Worm (Caenorhabditis elegans) whole organism, L2 larva: ENCODE measurements around the gene ztf-13.

Experiments
- alr-1 ChIP-seq: fragments of 150-350 bp; optimal IDR thresholded peaks from 2 replicates; lab custom pipeline; 2014; ENCODE audit warnings: missing biosample characterization, missing genetic modification characterization
- lin-11 ChIP-seq: fragments of 150-350 bp; sonication (generic microtip); optimal IDR thresholded peaks from 2 replicates; lab custom pipeline; 2014; ENCODE audit warnings: missing biosample characterization, missing genetic modification characterization, inconsistent platforms, mixed read lengths
- lin-13 ChIP-seq: fragments of 150-350 bp; optimal IDR thresholded peaks from 2 replicates; lab custom pipeline; 2014; ENCODE audit warnings: missing biosample characterization, missing genetic modification reagents, missing genetic modification characterization
- lin-39 ChIP-seq: fragments of 150-350 bp; optimal IDR thresholded peaks from 2 replicates; lab custom pipeline; 2014; ENCODE audit warnings: missing biosample characterization, missing genetic modification reagents, missing genetic modification characterization
- mab-5 ChIP-seq: fragments of 150-350 bp; optimal IDR thresholded peaks from 2 replicates; lab custom pipeline; 2014; ENCODE audit warnings: missing biosample characterization, missing genetic modification characterization
- nhr-237 ChIP-seq: fragments of 150-350 bp; optimal IDR thresholded peaks from 2 replicates; lab custom pipeline; 2014; ENCODE audit warnings: missing biosample characterization, missing genetic modification characterization
- nhr-77 ChIP-seq: fragments of 150-350 bp; optimal IDR thresholded peaks from 2 replicates; lab custom pipeline; 2014; ENCODE audit warnings: missing biosample characterization, missing genetic modification characterization
- snpc-4 ChIP-seq: fragments of 150-350 bp; optimal IDR thresholded peaks from 2 replicates; lab custom pipeline; 2014; ENCODE audit warnings: missing biosample characterization, missing genetic modification characterization
- zag-1 ChIP-seq: fragments of 150-350 bp; optimal IDR thresholded peaks from 2 replicates; lab custom pipeline; 2014; ENCODE audit warnings: missing biosample characterization, missing genetic modification characterization
- ztf-11 ChIP-seq: sonication (generic microtip); optimal IDR thresholded peaks from 2 replicates; lab custom pipeline; 2017; ENCODE audit warnings: missing biosample characterization, missing genetic modification characterization

ce11 chrX:3117204-3117603 is 15.2 kb upstream of the ztf-13 start:
- TF ChIP-seq lin-11 (tag; lab: Kevin White, UChicago) (no peak), alr-1 (no peak), nhr-237 (tag; lab: Kevin White, UChicago) (no peak), lin-39 (no peak), lin-13 (GFP tag; lab: Kevin White, UChicago) (no peak), nhr-77 (tag; lab: Kevin White, UChicago) (no peak), zag-1 (tag; lab: Kevin White, UChicago) (no peak), ztf-11 (no peak), mab-5 (no peak), snpc-4 (tag; lab: Kevin White, UChicago) (no peak)
